Fruit fly (Drosophila melanogaster): ENCODE measurements around the gene CG34133.

DNA sequence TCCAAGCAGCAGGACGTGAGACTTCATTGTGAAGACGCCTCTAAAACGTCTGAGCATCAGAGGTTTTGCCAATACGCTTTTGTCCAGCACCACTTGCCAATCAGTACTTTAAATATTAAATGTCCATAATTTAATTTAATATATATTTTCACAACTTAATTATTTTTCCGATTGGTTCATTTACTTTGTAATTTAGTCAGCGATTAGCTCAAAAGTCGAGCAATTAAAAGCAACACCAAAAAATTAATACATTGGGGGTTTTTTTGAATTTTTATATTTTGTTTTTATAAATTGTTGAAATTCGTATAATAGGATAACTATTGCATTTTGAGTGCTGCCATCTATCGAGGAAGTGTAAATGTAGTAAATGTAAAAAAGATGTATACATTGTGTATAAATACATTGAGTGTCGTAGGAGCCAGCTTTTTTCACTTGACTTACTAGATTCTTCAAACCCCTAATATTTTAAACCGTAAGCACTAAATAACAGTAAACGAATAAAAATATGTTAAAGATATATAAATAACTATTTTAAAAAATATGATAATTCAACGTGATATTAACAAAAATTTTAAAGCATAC is 34.7 kb downstream of the CG34133 start, which contains the start of gene CG15517:
- TF ChIP-seq eg (GFP tag; IDR thresholded peaks at IDR 0.05), result no peak
- no peak for TF ChIP-seq Gug (GFP tag; IDR thresholded peaks at IDR 0.05)
- TF ChIP-seq CG11902 (GFP tag; optimal IDR thresholded peaks at IDR 0.05), result no peak
